Fruit fly (Drosophila melanogaster) whole organism, embryonic: ENCODE data around the gene CG46467.

Source experiments
- CG11085 ChIP-seq: fragments of 200-800 bp; sonication (Bioruptor generic); IDR thresholded peaks from 2 replicates; pipeline ENCODE4 v1.3.6; 2022; ENCODE audit warnings: missing biosample characterization, missing genetic modification characterization
- CG13894 ChIP-seq: fragments of 200-800 bp; sonication (Bioruptor generic); optimal IDR thresholded peaks from 3 replicates; lab custom pipeline; 2018; ENCODE audit warnings: missing biosample characterization, mild to moderate bottlenecking, missing genetic modification characterization, moderate library complexity
- CG14965 ChIP-seq: fragments of 200-800 bp; sonication (Bioruptor generic); optimal IDR thresholded peaks from 2 replicates; lab custom pipeline; 2016; ENCODE audit warnings: missing biosample characterization, missing genetic modification characterization, borderline replicate concordance
- CG15269 ChIP-seq: fragments of 200-800 bp; sonication (Bioruptor generic); optimal IDR thresholded peaks from 2 replicates; lab custom pipeline; 2018; ENCODE audit warnings: missing biosample characterization, mild to moderate bottlenecking, missing genetic modification characterization, moderate library complexity
- CG15479 ChIP-seq: fragments of 200-800 bp; sonication (Bioruptor generic); optimal IDR thresholded peaks from 3 replicates; lab custom pipeline; 2019; ENCODE audit warnings: missing biosample characterization, mild to moderate bottlenecking, missing genetic modification characterization, moderate library complexity
- CG17612 ChIP-seq: fragments of 200-800 bp; sonication (Bioruptor generic); IDR thresholded peaks from 2 replicates; pipeline ENCODE4 v1.3.6; 2022; ENCODE audit warnings: missing biosample characterization, missing genetic modification characterization
- CG17912 ChIP-seq: fragments of 200-800 bp; sonication (Bioruptor generic); optimal IDR thresholded peaks from 2 replicates; lab custom pipeline; 2018; ENCODE audit warnings: missing biosample characterization, mild to moderate bottlenecking, missing genetic modification characterization
- CG1792 ChIP-seq: fragments of 200-800 bp; sonication (Bioruptor generic); optimal IDR thresholded peaks from 2 replicates; lab custom pipeline; 2016; ENCODE audit warnings: missing biosample characterization, missing genetic modification characterization
- CG18764 ChIP-seq: fragments of 200-800 bp; sonication (Bioruptor generic); optimal IDR thresholded peaks from 3 replicates; lab custom pipeline; 2016; ENCODE audit warnings: missing biosample characterization, missing genetic modification characterization
- CG2202 ChIP-seq: fragments of 200-800 bp; sonication (Bioruptor generic); optimal IDR thresholded peaks from 2 replicates; lab custom pipeline; 2018; ENCODE audit warnings: missing biosample characterization, mild to moderate bottlenecking, missing genetic modification characterization
- CG32532 ChIP-seq: fragments of 200-800 bp; sonication (Bioruptor generic); IDR thresholded peaks from 2 replicates; pipeline ENCODE4 v1.3.6; 2022; ENCODE audit warnings: missing biosample characterization, missing genetic modification characterization
- CG7928 ChIP-seq: fragments of 200-800 bp; sonication (Bioruptor generic); optimal IDR thresholded peaks from 2 replicates; lab custom pipeline; 2017; ENCODE audit warnings: missing biosample characterization, mild to moderate bottlenecking, missing genetic modification characterization
- CG8281 ChIP-seq: fragments of 200-800 bp; sonication (Bioruptor generic); optimal IDR thresholded peaks from 2 replicates; lab custom pipeline; 2018; ENCODE audit warnings: missing biosample characterization, mild to moderate bottlenecking, missing genetic modification characterization, moderate library complexity
- CG8388 ChIP-seq: fragments of 200-800 bp; sonication (Bioruptor generic); optimal IDR thresholded peaks from 2 replicates; lab custom pipeline; 2019; ENCODE audit warnings: missing biosample characterization, mild to moderate bottlenecking, missing genetic modification characterization, moderate library complexity
- Dfd ChIP-seq, 2 experiments: fragments of >200 bp; optimal IDR thresholded peaks; 2 replicates each; lab custom pipeline; 2017; ENCODE audit warnings: missing biosample characterization in 2 of 2, missing genetic modification characterization in 2 of 2
- Dll ChIP-seq: fragments of 200-800 bp; sonication (Bioruptor generic); IDR thresholded peaks from 4 replicates; pipeline ENCODE4 v1.3.6; 2022; ENCODE audit warnings: missing biosample characterization, missing genetic modification characterization; ENCODE audit not compliant: partially characterized antibody
- Eip74EF ChIP-seq, 2 experiments: fragments of 200-800 bp in 1 of 2; fragments of >200 bp in 1 of 2; sonication (Bioruptor generic) in 1 of 2; optimal IDR thresholded peaks; 2 replicates each; lab custom pipeline; 2017 to 2019; ENCODE audit warnings: missing biosample characterization in 2 of 2, missing genetic modification characterization in 2 of 2, mild to moderate bottlenecking in 1 of 2, moderate library complexity in 1 of 2
- Hr51 ChIP-seq, 2 experiments: fragments of 200-800 bp; sonication (Bioruptor generic); optimal IDR thresholded peaks; 2 replicates in 1 of 2; 3 replicates in 1 of 2; lab custom pipeline; 2016 to 2018; ENCODE audit warnings: missing biosample characterization in 2 of 2, missing genetic modification characterization in 2 of 2, mild to moderate bottlenecking in 1 of 2, moderate library complexity in 1 of 2
- Kr ChIP-seq: fragments of 200-800 bp; sonication (Bioruptor generic); optimal IDR thresholded peaks from 2 replicates; lab custom pipeline; 2017; ENCODE audit warnings: missing biosample characterization, mild to moderate bottlenecking, missing genetic modification characterization
- Med ChIP-seq: fragments of 200-800 bp; sonication (Bioruptor generic); peaks from one replicate; lab custom pipeline; 2016; ENCODE audit warnings: missing biosample characterization, missing genetic modification characterization, mild to moderate bottlenecking, inconsistent platforms, moderate library complexity
- Mes4 ChIP-seq: fragments of 200-800 bp; sonication (Bioruptor generic); optimal IDR thresholded peaks from 2 replicates; lab custom pipeline; 2016; ENCODE audit warnings: missing biosample characterization, missing genetic modification characterization
- Rx ChIP-seq: fragments of 200-800 bp; sonication (Bioruptor generic); IDR thresholded peaks from 2 replicates; pipeline ENCODE4 v1.3.6; 2022; ENCODE audit warnings: missing biosample characterization, missing genetic modification characterization
- Xrp1 ChIP-seq: fragments of 200-800 bp; sonication (Bioruptor generic); IDR thresholded peaks from 2 replicates; pipeline ENCODE4 v1.3.6; 2022; ENCODE audit warnings: missing biosample characterization, missing genetic modification characterization
- ab ChIP-seq: fragments of 200-800 bp; sonication (Bioruptor generic); optimal IDR thresholded peaks from 2 replicates; lab custom pipeline; 2016; ENCODE audit warnings: missing biosample characterization, missing genetic modification characterization
- amos ChIP-seq: fragments of 200-800 bp; sonication (Bioruptor generic); IDR thresholded peaks from 2 replicates; pipeline ENCODE4 v1.3.6; 2022; ENCODE audit warnings: missing biosample characterization, missing genetic modification characterization; ENCODE audit not compliant: partially characterized antibody
- aop ChIP-seq: fragments of 200-800 bp; sonication (Bioruptor generic); IDR thresholded peaks from 2 replicates; pipeline ENCODE4 v1.3.6; 2022; ENCODE audit warnings: missing biosample characterization, missing genetic modification characterization
- bowl ChIP-seq: fragments of 200-800 bp; sonication (Bioruptor generic); IDR thresholded peaks from 2 replicates; pipeline ENCODE4 v1.3.6; 2022; ENCODE audit warnings: missing biosample characterization, missing genetic modification characterization
- bsh ChIP-seq, 2 experiments: fragments of 200-800 bp; sonication (Bioruptor generic); optimal IDR thresholded peaks; 2 replicates each; lab custom pipeline; 2017 to 2018; ENCODE audit warnings: mild to moderate bottlenecking in 2 of 2, missing biosample characterization in 2 of 2, missing genetic modification characterization in 2 of 2, moderate library complexity in 1 of 2
- chinmo ChIP-seq: fragments of 200-800 bp; sonication (Bioruptor generic); IDR thresholded peaks from 4 replicates; pipeline ENCODE4 v1.3.6; 2022; ENCODE audit warnings: missing biosample characterization, missing genetic modification characterization; ENCODE audit not compliant: partially characterized antibody
- croc ChIP-seq: fragments of 200-800 bp; sonication (Bioruptor generic); conservative IDR thresholded peaks from 3 replicates; pipeline ENCODE4 v1.3.6; 2022; ENCODE audit warnings: missing biosample characterization, missing genetic modification characterization
- emc ChIP-seq: fragments of 200-800 bp; sonication (Bioruptor generic); optimal IDR thresholded peaks from 2 replicates; lab custom pipeline; 2016; ENCODE audit warnings: missing biosample characterization, missing genetic modification characterization
- esg ChIP-seq: fragments of 200-800 bp; sonication (Bioruptor generic); conservative IDR thresholded peaks from 2 replicates; pipeline ENCODE4 v1.3.6; 2022; ENCODE audit warnings: missing biosample characterization, missing genetic modification characterization
- exex ChIP-seq: fragments of 200-800 bp; sonication (Bioruptor generic); optimal IDR thresholded peaks from 4 replicates; lab custom pipeline; 2018; ENCODE audit warnings: missing biosample characterization, mild to moderate bottlenecking, missing genetic modification characterization, moderate library complexity
- gcm ChIP-seq: fragments of 200-800 bp; sonication (Bioruptor generic); optimal IDR thresholded peaks from 2 replicates; lab custom pipeline; 2019; ENCODE audit warnings: missing biosample characterization, mild to moderate bottlenecking, missing genetic modification characterization, moderate library complexity
- gfzf ChIP-seq: fragments of 200-800 bp; sonication (Bioruptor generic); optimal IDR thresholded peaks from 2 replicates; lab custom pipeline; 2016; ENCODE audit warnings: missing biosample characterization, mild to moderate bottlenecking, missing genetic modification characterization, moderate library complexity
- ham ChIP-seq: fragments of 200-800 bp; sonication (Bioruptor generic); IDR thresholded peaks from 2 replicates; pipeline ENCODE4 v1.3.6; 2022; ENCODE audit warnings: missing biosample characterization, missing genetic modification characterization
- hkb ChIP-seq, 2 experiments: fragments of 200-800 bp in 1 of 2; fragments of >200 bp in 1 of 2; sonication (Bioruptor generic) in 1 of 2; IDR thresholded peaks in 1 of 2; optimal IDR thresholded peaks in 1 of 2; 2 replicates each; pipeline versions ENCODE4 v1.3.6 to Lab custom; 2017 to 2022; ENCODE audit warnings: missing biosample characterization in 1 of 2, missing genetic modification characterization in 1 of 2
- jigr1 ChIP-seq: fragments of 200-800 bp; sonication (Bioruptor generic); IDR thresholded peaks from 3 replicates; pipeline ENCODE4 v1.3.6; 2022; ENCODE audit warnings: missing biosample characterization, missing genetic modification characterization
- lola ChIP-seq, 3 experiments: fragments of >200 bp in 2 of 3; fragments of 200-800 bp in 1 of 3; sonication (Bioruptor generic) in 1 of 3; optimal IDR thresholded peaks; 2 replicates each; lab custom pipeline; 2017 to 2019; ENCODE audit warnings: missing biosample characterization in 3 of 3, missing genetic modification characterization in 3 of 3, mild to moderate bottlenecking in 1 of 3, moderate library complexity in 1 of 3
- phol ChIP-seq: fragments of 200-800 bp; sonication (Bioruptor generic); optimal IDR thresholded peaks from 3 replicates; lab custom pipeline; 2018; ENCODE audit warnings: missing biosample characterization, mild to moderate bottlenecking, missing genetic modification characterization, moderate library complexity
- pros ChIP-seq: fragments of 200-800 bp; sonication (Bioruptor generic); optimal IDR thresholded peaks from 3 replicates; lab custom pipeline; 2019; ENCODE audit warnings: missing biosample characterization, mild to moderate bottlenecking, missing genetic modification characterization, moderate library complexity
- tup ChIP-seq: fragments of 200-800 bp; sonication (Bioruptor generic); optimal IDR thresholded peaks from 2 replicates; lab custom pipeline; 2016; ENCODE audit warnings: missing biosample characterization, mild to moderate bottlenecking, missing genetic modification characterization, moderate library complexity
- tx ChIP-seq: fragments of 200-800 bp; sonication (Bioruptor generic); optimal IDR thresholded peaks from 2 replicates; lab custom pipeline; 2016; ENCODE audit warnings: missing biosample characterization, missing genetic modification characterization

Gene CG46467

DNA sequence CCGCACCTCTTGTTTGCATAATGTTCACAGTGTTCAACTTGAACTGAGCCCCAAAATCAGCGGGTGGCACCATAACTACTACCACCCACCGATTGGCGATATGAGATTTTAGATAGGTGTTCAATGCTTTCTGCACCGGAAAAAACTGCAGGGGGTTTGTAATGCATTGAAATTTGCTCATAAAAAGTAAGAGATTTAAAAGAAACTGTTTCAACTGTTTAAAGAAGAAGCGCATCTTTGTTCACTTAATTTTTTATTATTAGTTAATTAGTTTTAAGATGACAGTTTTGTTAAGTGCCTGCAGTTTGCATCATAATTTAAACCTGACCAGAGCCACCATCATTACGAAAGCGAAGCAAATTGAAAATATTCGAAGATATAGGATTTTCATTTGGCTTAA is 50.0 kb downstream of the CG46467 start (continued):
- TF ChIP-seq hkb (optimal IDR thresholded peaks at IDR 0.05; lab: Kevin White, UChicago) (no peak), hkb (GFP tag; IDR thresholded peaks at IDR 0.05; lab: Robert Waterston, UW) (0 out of 2 replicates have a peak, but pooled peaks have one; percentile 33), bsh (GFP tag; optimal IDR thresholded peaks at IDR 0.05; lab: Kevin White, UChicago) (peak in 1 of 2 experiments; percentile 20), esg (GFP tag; lab: Robert Waterston, UW) (no peak)

DNA sequence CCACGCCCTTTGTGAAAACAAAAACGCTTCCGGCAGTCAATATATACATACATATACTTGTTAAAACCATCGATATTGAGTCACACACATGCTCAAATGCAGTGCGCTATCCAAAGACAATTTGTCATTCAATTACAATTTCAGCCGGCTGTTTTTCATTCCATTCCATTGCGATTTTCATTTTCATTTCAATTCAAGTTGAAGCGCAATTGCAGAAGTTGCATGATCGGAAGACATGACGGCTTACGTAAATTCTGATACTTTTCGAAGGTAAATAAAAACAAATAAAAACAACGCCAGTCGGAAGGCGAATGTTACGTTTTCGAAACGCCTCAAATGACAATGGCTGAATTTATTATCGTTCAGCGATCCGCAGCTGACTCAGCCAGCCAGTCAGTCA is 50.8 kb downstream of the CG46467 start:
- TF ChIP-seq CG15479 (GFP tag; lab: Kevin White, UChicago): no peak
- 0 out of 4 replicates have a peak, but pooled peaks have one; percentile 34 for TF ChIP-seq chinmo (GFP tag; lab: Robert Waterston, UW)
- TF ChIP-seq, all 482 proteins: peak for 1

DNA sequence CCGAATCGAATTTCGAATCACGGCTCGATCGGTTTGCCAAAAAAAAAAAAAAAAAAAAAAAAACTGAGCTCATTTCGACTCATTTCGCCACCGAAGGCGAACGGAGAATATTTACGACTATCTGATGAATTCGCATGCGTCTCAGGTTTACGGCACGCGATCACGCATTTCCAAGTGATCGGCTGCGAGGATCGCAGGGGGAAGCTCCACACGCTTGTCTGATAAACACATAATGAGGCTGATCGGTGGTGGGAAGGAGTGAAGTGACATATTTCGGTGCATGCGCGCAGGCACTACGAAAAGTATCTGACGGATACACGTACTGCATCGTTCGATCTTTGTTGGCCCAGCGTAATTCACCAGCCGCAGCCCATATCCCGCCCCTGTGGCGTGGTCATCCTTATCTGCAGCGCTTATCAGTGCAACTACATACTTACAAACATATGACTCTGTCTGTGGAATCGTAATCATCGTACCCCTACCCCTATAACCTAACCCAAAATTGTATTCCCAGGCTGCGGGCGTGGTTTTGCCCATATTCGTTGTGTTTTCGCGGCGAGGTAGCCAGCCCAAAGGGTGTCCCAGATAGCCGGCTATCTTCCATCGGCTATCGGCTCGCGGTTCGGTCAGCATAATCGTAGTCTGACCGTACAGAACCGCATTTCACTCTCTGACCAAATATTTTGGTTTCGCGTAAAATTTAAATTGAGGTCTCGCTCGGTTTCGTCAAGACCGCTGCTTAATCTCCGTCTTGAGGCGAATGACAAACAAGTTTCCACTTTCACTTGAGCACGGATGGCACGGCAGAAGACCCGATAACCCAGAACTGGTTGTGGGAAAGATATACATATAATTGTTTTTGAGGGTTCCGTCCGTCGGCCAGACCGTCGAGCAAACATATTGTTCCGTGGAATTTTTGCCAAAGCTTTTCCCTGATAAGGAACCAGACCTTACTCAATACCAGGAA is 52.7 kb downstream of the CG46467 start:
- TF ChIP-seq bowl (GFP tag; lab: Robert Waterston, UW) (no peak), phol (tag; lab: Kevin White, UChicago) (no peak), Dfd (GFP tag; optimal IDR thresholded peaks at IDR 0.05; lab: Kevin White, UChicago) (no peak), Hr51 (GFP tag; optimal IDR thresholded peaks at IDR 0.05; lab: Kevin White, UChicago) (no peak), CG13894 (tag; lab: Kevin White, UChicago) (no peak), CG11085 (GFP tag; lab: Robert Waterston, UW) (no peak), tup (GFP tag; lab: Kevin White, UChicago) (no peak), CG17912 (GFP tag; lab: Kevin White, UChicago) (no peak), CG15269 (tag; lab: Kevin White, UChicago) (no peak), Med (GFP tag; lab: Kevin White, UChicago) (peak; percentile 46), gfzf (GFP tag; lab: Kevin White, UChicago) (no peak), Rx (GFP tag; lab: Robert Waterston, UW) (0 out of 2 replicates have a peak, but pooled peaks have one; percentile 15), croc (GFP tag; lab: Robert Waterston, UW) (no peak), exex (peak; percentile 0), emc (GFP tag; lab: Kevin White, UChicago) (no peak), CG17612 (GFP tag; lab: Robert Waterston, UW) (no peak), Eip74EF (GFP tag; optimal IDR thresholded peaks at IDR 0.05; lab: Kevin White, UChicago) (no peak), tx (no peak), CG2202 (no peak), CG1792 (GFP tag; lab: Kevin White, UChicago) (no peak), CG8388 (GFP tag; lab: Kevin White, UChicago) (no peak), CG14965 (GFP tag; lab: Kevin White, UChicago) (no peak), Kr (GFP tag; lab: Kevin White, UChicago) (no peak), pros (GFP tag; lab: Kevin White, UChicago) (peak; percentile 51), CG32532 (GFP tag; lab: Robert Waterston, UW) (no peak), lola (GFP tag; optimal IDR thresholded peaks at IDR 0.05; lab: Kevin White, UChicago) (no peak), ab (no peak), gcm (GFP tag; lab: Kevin White, UChicago) (no peak), Dll (GFP tag; lab: Robert Waterston, UW) (no peak), amos (GFP tag; lab: Robert Waterston, UW) (no peak), Mes4 (GFP tag; lab: Kevin White, UChicago) (no peak), CG8281 (tag; lab: Kevin White, UChicago) (no peak), CG7928 (GFP tag; lab: Kevin White, UChicago) (no peak), ham (GFP tag; lab: Robert Waterston, UW) (no peak), aop (no peak), jigr1 (GFP tag; lab: Robert Waterston, UW) (no peak), Xrp1 (no peak), CG18764 (GFP tag; lab: Kevin White, UChicago) (no peak)
